Worm (Caenorhabditis elegans) whole organism, L3 larva: ENCODE data around the gene T07F12.4.

Experiments
- R02D3.7 ChIP-seq: fragments of 150-350 bp; optimal IDR thresholded peaks from 2 replicates; lab custom pipeline; 2014; ENCODE audit warnings: missing biosample characterization, missing genetic modification characterization
- ZK546.5 ChIP-seq: sonication (generic microtip); optimal IDR thresholded peaks from 2 replicates; lab custom pipeline; 2017; ENCODE audit warnings: missing biosample characterization, missing genetic modification characterization
- aly-2 ChIP-seq: fragments of 150-350 bp; optimal IDR thresholded peaks from 2 replicates; lab custom pipeline; 2014; ENCODE audit warnings: missing biosample characterization, missing genetic modification characterization
- ama-1 ChIP-seq: fragments of 150-350 bp; optimal IDR thresholded peaks from 2 replicates; lab custom pipeline; 2018
- ceh-16 ChIP-seq: sonication (generic microtip); optimal IDR thresholded peaks from 2 replicates; lab custom pipeline; 2017; ENCODE audit warnings: missing biosample characterization, missing genetic modification characterization
- ceh-28 ChIP-seq: fragments of 150-350 bp; optimal IDR thresholded peaks from 2 replicates; lab custom pipeline; 2014; ENCODE audit warnings: missing biosample characterization, missing genetic modification reagents, missing genetic modification characterization
- ceh-82 ChIP-seq: fragments of 150-350 bp; optimal IDR thresholded peaks from 2 replicates; lab custom pipeline; 2014; ENCODE audit warnings: missing biosample characterization, missing genetic modification characterization
- ceh-9 ChIP-seq: sonication (generic microtip); optimal IDR thresholded peaks from 2 replicates; lab custom pipeline; 2018; ENCODE audit warnings: missing biosample characterization, missing genetic modification characterization
- daf-12 ChIP-seq: fragments of 150-350 bp; optimal IDR thresholded peaks from 2 replicates; lab custom pipeline; 2014; ENCODE audit warnings: missing biosample characterization, missing genetic modification reagents, missing genetic modification characterization
- egl-27 ChIP-seq: sonication (generic microtip); optimal IDR thresholded peaks from 4 replicates; lab custom pipeline; 2017; ENCODE audit warnings: missing biosample characterization, missing genetic modification reagents, missing genetic modification characterization
- egl-5 ChIP-seq: fragments of 150-350 bp; optimal IDR thresholded peaks from 2 replicates; lab custom pipeline; 2017; ENCODE audit warnings: missing biosample characterization, missing genetic modification reagents, missing genetic modification characterization, inconsistent platforms
- elt-1 ChIP-seq: fragments of 150-350 bp; optimal IDR thresholded peaks from 2 replicates; lab custom pipeline; 2014; ENCODE audit warnings: missing biosample characterization, missing genetic modification characterization
- elt-2 ChIP-seq: sonication (generic microtip); optimal IDR thresholded peaks from 2 replicates; lab custom pipeline; 2016; ENCODE audit warnings: missing genetic modification reagents, mild to moderate bottlenecking, missing genetic modification characterization, missing compliant biosample characterization
- elt-3 ChIP-seq, 3 experiments: fragments of 150-350 bp in 1 of 3; sonication (generic microtip) in 2 of 3; optimal IDR thresholded peaks; 2 replicates in 2 of 3; 4 replicates in 1 of 3; lab custom pipeline; 2014 to 2017; ENCODE audit warnings: missing biosample characterization in 3 of 3, missing genetic modification characterization in 3 of 3
- eor-1 ChIP-seq, 2 experiments: fragments of 150-350 bp; optimal IDR thresholded peaks; 2 replicates each; lab custom pipeline; 2014 to 2018; ENCODE audit warnings: missing biosample characterization in 2 of 2, missing genetic modification characterization in 2 of 2
- fkh-10 ChIP-seq: sonication (generic microtip); optimal IDR thresholded peaks from 2 replicates; lab custom pipeline; 2017; ENCODE audit warnings: missing biosample characterization, missing genetic modification reagents, missing genetic modification characterization
- fkh-2 ChIP-seq: fragments of 150-350 bp; optimal IDR thresholded peaks from 2 replicates; lab custom pipeline; 2014; ENCODE audit warnings: missing biosample characterization, missing genetic modification reagents, missing genetic modification characterization
- fos-1 ChIP-seq: fragments of 150-350 bp; optimal IDR thresholded peaks from 2 replicates; lab custom pipeline; 2014; ENCODE audit warnings: missing biosample characterization, missing genetic modification characterization
- hmg-11 ChIP-seq: sonication (generic microtip); optimal IDR thresholded peaks from 2 replicates; lab custom pipeline; 2016; ENCODE audit warnings: missing genetic modification characterization, missing compliant biosample characterization
- jun-1 ChIP-seq: fragments of 150-350 bp; optimal IDR thresholded peaks from 2 replicates; lab custom pipeline; 2014; ENCODE audit warnings: missing biosample characterization, missing genetic modification reagents, missing genetic modification characterization
- lin-15B ChIP-seq: fragments of 150-350 bp; optimal IDR thresholded peaks from 2 replicates; lab custom pipeline; 2014; ENCODE audit warnings: missing biosample characterization, missing genetic modification characterization
- lin-39 ChIP-seq: fragments of 150-350 bp; optimal IDR thresholded peaks from 2 replicates; lab custom pipeline; 2018; ENCODE audit warnings: missing biosample characterization, missing genetic modification reagents, missing genetic modification characterization
- lsy-12 ChIP-seq: sonication (generic microtip); optimal IDR thresholded peaks from 2 replicates; lab custom pipeline; 2016; ENCODE audit warnings: mild to moderate bottlenecking, missing genetic modification characterization, missing compliant biosample characterization
- mdl-1 ChIP-seq: fragments of 150-350 bp; optimal IDR thresholded peaks from 2 replicates; lab custom pipeline; 2014; ENCODE audit warnings: missing biosample characterization, missing genetic modification characterization
- mml-1 ChIP-seq: fragments of 150-350 bp; sonication (generic microtip); optimal IDR thresholded peaks from 3 replicates; lab custom pipeline; 2014; ENCODE audit warnings: missing biosample characterization, missing genetic modification characterization
- nfya-1 ChIP-seq: sonication (generic microtip); optimal IDR thresholded peaks from 2 replicates; lab custom pipeline; 2017; ENCODE audit warnings: missing genetic modification characterization, mild to moderate bottlenecking, missing compliant biosample characterization, antibody characterized with exemption, moderate library complexity; ENCODE audit not compliant: insufficient read depth
- nhr-11 ChIP-seq: fragments of 150-350 bp; optimal IDR thresholded peaks from 2 replicates; lab custom pipeline; 2014; ENCODE audit warnings: missing biosample characterization, missing genetic modification characterization
- nhr-12 ChIP-seq: fragments of 150-350 bp; optimal IDR thresholded peaks from 2 replicates; lab custom pipeline; 2014; ENCODE audit warnings: missing biosample characterization, missing genetic modification characterization
- nhr-23 ChIP-seq: fragments of 150-350 bp; optimal IDR thresholded peaks from 2 replicates; lab custom pipeline; 2014; ENCODE audit warnings: missing biosample characterization, missing genetic modification reagents, missing genetic modification characterization
- nhr-237 ChIP-seq: fragments of 150-350 bp; optimal IDR thresholded peaks from 2 replicates; lab custom pipeline; 2014; ENCODE audit warnings: missing biosample characterization, missing genetic modification characterization
- nhr-25 ChIP-seq: sonication (generic microtip); optimal IDR thresholded peaks from 2 replicates; lab custom pipeline; 2017; ENCODE audit warnings: missing biosample characterization, missing genetic modification characterization
- nhr-28 ChIP-seq: fragments of 150-350 bp; optimal IDR thresholded peaks from 2 replicates; lab custom pipeline; 2014; ENCODE audit warnings: missing biosample characterization, missing genetic modification characterization
- nhr-43 ChIP-seq: sonication (generic microtip); optimal IDR thresholded peaks from 2 replicates; lab custom pipeline; 2016; ENCODE audit warnings: mild to moderate bottlenecking, missing genetic modification characterization, missing compliant biosample characterization; ENCODE audit not compliant: poor library complexity, severe bottlenecking
- nhr-67 ChIP-seq: fragments of 150-350 bp; optimal IDR thresholded peaks from 2 replicates; lab custom pipeline; 2014; ENCODE audit warnings: missing biosample characterization, missing genetic modification characterization
- nhr-76 ChIP-seq: fragments of 150-350 bp; sonication (generic microtip); optimal IDR thresholded peaks from 5 replicates; lab custom pipeline; 2014; ENCODE audit warnings: missing biosample characterization, missing genetic modification characterization
- nhr-77 ChIP-seq: fragments of 150-350 bp; optimal IDR thresholded peaks from 2 replicates; lab custom pipeline; 2014; ENCODE audit warnings: missing biosample characterization, missing genetic modification characterization
- pha-4 ChIP-seq: fragments of 150-350 bp; optimal IDR thresholded peaks from 2 replicates; lab custom pipeline; 2014; ENCODE audit warnings: missing biosample characterization, missing genetic modification reagents, missing genetic modification characterization
- pqm-1 ChIP-seq: fragments of 150-350 bp; optimal IDR thresholded peaks from 2 replicates; lab custom pipeline; 2017; ENCODE audit warnings: missing biosample characterization, missing genetic modification characterization, inconsistent platforms
- sea-2 ChIP-seq: fragments of 150-350 bp; sonication (generic microtip); optimal IDR thresholded peaks from 4 replicates; lab custom pipeline; 2014; ENCODE audit warnings: missing biosample characterization, missing genetic modification reagents, missing genetic modification characterization
- skn-1 ChIP-seq: fragments of 150-350 bp; optimal IDR thresholded peaks from 2 replicates; lab custom pipeline; 2014; ENCODE audit warnings: missing biosample characterization, missing genetic modification characterization
- snpc-4 ChIP-seq: fragments of 150-350 bp; optimal IDR thresholded peaks from 2 replicates; lab custom pipeline; 2014; ENCODE audit warnings: missing biosample characterization, missing genetic modification characterization
- tbx-2 ChIP-seq: sonication (generic microtip); optimal IDR thresholded peaks from 2 replicates; lab custom pipeline; 2016; ENCODE audit warnings: mild to moderate bottlenecking, missing genetic modification characterization, missing compliant biosample characterization
- unc-39 ChIP-seq: sonication (generic microtip); optimal IDR thresholded peaks from 4 replicates; lab custom pipeline; 2017; ENCODE audit warnings: missing biosample characterization, missing genetic modification characterization
- unc-62 ChIP-seq: fragments of 150-350 bp; sonication (generic microtip); optimal IDR thresholded peaks from 4 replicates; lab custom pipeline; 2014; ENCODE audit warnings: missing biosample characterization, missing genetic modification reagents, missing genetic modification characterization
- zag-1 ChIP-seq: fragments of 150-350 bp; optimal IDR thresholded peaks from 2 replicates; lab custom pipeline; 2014; ENCODE audit warnings: missing biosample characterization, missing genetic modification characterization
- ztf-11 ChIP-seq: fragments of 150-350 bp; optimal IDR thresholded peaks from 2 replicates; lab custom pipeline; 2014; ENCODE audit warnings: missing biosample characterization, missing genetic modification characterization
- ztf-4 ChIP-seq: fragments of 150-350 bp; optimal IDR thresholded peaks from 2 replicates; lab custom pipeline; 2014; ENCODE audit warnings: missing biosample characterization, missing genetic modification characterization

The T07F12.4 gene

ce11 chrX:4890159-4890558 lies 10.5 kb downstream of the T07F12.4 start, which contains the start of gene T07F12.2:
Gene T07F12.2, plus strand, starts transcription at chrX:4890245.
- TF ChIP-seq ZK546.5 (tag; lab: Kevin White, UChicago) (no peak), pha-4 (peak; percentile 41), lin-39 (tag; lab: Kevin White, UChicago) (peak; percentile 39), lin-15B (tag; lab: Kevin White, UChicago) (no peak), nhr-43 (no peak), R02D3.7 (no peak), ceh-28 (tag; lab: Kevin White, UChicago) (no peak), elt-1 (tag; lab: Kevin White, UChicago) (no peak), mml-1 (no peak), nhr-237 (tag; lab: Kevin White, UChicago) (no peak), aly-2 (tag; lab: Kevin White, UChicago) (no peak), egl-27 (no peak), ceh-82 (tag; lab: Kevin White, UChicago) (no peak), mdl-1 (tag; lab: Kevin White, UChicago) (no peak), nhr-25 (tag; lab: Kevin White, UChicago) (peak; percentile 53), fkh-2 (tag; lab: Kevin White, UChicago) (no peak), unc-39 (tag; lab: Kevin White, UChicago) (no peak), jun-1 (no peak), ztf-4 (tag; lab: Kevin White, UChicago) (no peak), egl-5 (tag; lab: Kevin White, UChicago) (no peak), nhr-28 (no peak), nhr-76 (tag; lab: Kevin White, UChicago) (no peak), unc-62 (GFP tag; lab: Kevin White, UChicago) (no peak), tbx-2 (tag; lab: Kevin White, UChicago) (peak; percentile 3), sea-2 (GFP tag; lab: Kevin White, UChicago) (no peak), zag-1 (tag; lab: Kevin White, UChicago) (no peak), lsy-12 (tag; lab: Kevin White, UChicago) (no peak), daf-12 (no peak), nhr-77 (tag; lab: Kevin White, UChicago) (no peak), skn-1 (tag; lab: Kevin White, UChicago) (no peak), pqm-1 (tag; lab: Kevin White, UChicago) (no peak), hmg-11 (peak; percentile 65), nhr-11 (tag; lab: Kevin White, UChicago) (no peak), eor-1 (tag; optimal IDR thresholded peaks at IDR 0.05; lab: Kevin White, UChicago) (no peak), snpc-4 (tag; lab: Kevin White, UChicago) (no peak), fkh-10 (no peak), elt-3 (tag; optimal IDR thresholded peaks at IDR 0.05; lab: Kevin White, UChicago) (no peak), ama-1 (lab: Kevin White, UChicago) (peak; percentile 20), ceh-16 (tag; lab: Kevin White, UChicago) (no peak), ztf-11 (tag; lab: Kevin White, UChicago) (no peak), ceh-9 (tag; lab: Kevin White, UChicago) (no peak), fos-1 (tag; lab: Kevin White, UChicago) (no peak), nhr-67 (no peak), nhr-12 (tag; lab: Kevin White, UChicago) (no peak), nfya-1 (peak; percentile 44), nhr-23 (no peak), elt-2 (tag; lab: Kevin White, UChicago) (peak; percentile 17)
- TF ChIP-seq, all 47 proteins: peak for 8

DNA sequence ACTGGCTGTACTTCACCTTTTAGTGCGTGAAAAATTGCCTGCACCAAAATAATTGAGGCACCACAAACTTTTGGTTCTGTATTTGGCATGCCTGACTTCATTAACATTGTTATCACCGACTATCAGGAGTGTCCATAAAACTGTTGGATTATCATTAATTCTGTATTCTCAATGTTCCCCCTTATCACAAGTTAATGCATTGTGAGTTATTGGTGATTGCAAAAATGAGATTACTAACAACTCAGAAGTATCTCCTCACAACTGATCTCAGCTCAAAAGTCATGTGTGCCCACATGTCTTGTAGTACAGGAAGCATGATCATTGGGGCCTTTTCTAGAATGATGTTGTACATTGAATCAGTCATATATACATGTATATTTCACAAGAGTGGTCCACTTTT lies 15.0 kb downstream of the T07F12.4 start, which contains the start of gene arrd-23:
Gene arrd-23 (plus strand): TSS at position 301 of the 400 bp plus-strand sequence.
- TF ChIP-seq ceh-16 (tag; lab: Kevin White, UChicago): no peak
